Worm (Caenorhabditis elegans): ENCODE data around the gene W01B6.8.

DNA sequence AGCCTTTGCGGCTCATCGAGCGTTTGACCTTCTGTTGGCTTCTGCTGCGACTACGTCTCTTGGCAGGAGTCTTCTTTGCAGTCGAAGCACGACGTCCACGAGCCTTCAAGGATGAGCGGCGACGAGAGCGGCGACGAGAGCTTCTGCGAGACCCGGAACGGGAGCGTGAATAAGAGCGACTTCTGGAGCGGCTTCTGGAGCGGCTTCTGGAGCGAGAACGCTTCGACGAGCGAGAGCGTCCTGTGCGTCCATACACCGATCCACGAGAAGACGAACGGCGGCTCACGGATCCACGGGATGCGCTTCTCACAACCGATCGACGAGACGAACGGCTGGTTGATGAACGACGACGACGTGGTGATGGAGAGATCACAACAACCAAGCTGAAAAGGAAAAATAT, 26.7 kb upstream of the W01B6.8 start:
- no peak for TF ChIP-seq snpc-4 (tag; optimal IDR thresholded peaks at IDR 0.05)
- TF ChIP-seq unc-62 (GFP tag; optimal IDR thresholded peaks at IDR 0.05): no peak
- TF ChIP-seq fkh-10 (GFP tag; optimal IDR thresholded peaks at IDR 0.05): no peak

Data from whole organism, L3 larva.